Fruit fly (Drosophila melanogaster) whole organism, embryonic: Measurements from ENCODE around the gene CG6602.
A peak's percentile ranks its signal among the peaks of the same experiment; 100 is the strongest.

Experiments
- Atf-2 ChIP-seq: fragments of 200-800 bp; sonication (Bioruptor generic); optimal IDR thresholded peaks from 2 replicates; lab custom pipeline; 2016; ENCODE audit warnings: missing biosample characterization, missing genetic modification characterization
- Atf6 ChIP-seq: fragments of 200-800 bp; sonication (Bioruptor generic); IDR thresholded peaks from 2 replicates; pipeline ENCODE4 v1.3.6; 2022; ENCODE audit warnings: missing biosample characterization, missing genetic modification characterization
- BEAF-32 ChIP-seq: fragments of 200-800 bp; sonication (Bioruptor generic); optimal IDR thresholded peaks from 3 replicates; lab custom pipeline; 2017; ENCODE audit warnings: missing biosample characterization, missing genetic modification characterization, mild to moderate bottlenecking, moderate library complexity, missing genetic modification reagents
- CG10209 ChIP-seq: fragments of 200-800 bp; sonication (Bioruptor generic); optimal IDR thresholded peaks from 3 replicates; lab custom pipeline; 2017; ENCODE audit warnings: missing biosample characterization, mild to moderate bottlenecking, missing genetic modification characterization, missing genetic modification reagents
- CG10321 ChIP-seq: fragments of 200-800 bp; sonication (Bioruptor generic); IDR thresholded peaks from 2 replicates; pipeline ENCODE4 v1.3.6; 2022; ENCODE audit warnings: missing biosample characterization, missing genetic modification characterization
- CG10565 ChIP-seq: fragments of 200-800 bp; sonication (Bioruptor generic); optimal IDR thresholded peaks from 3 replicates; lab custom pipeline; 2016; ENCODE audit warnings: missing biosample characterization, mild to moderate bottlenecking, missing genetic modification characterization
- CG11247 ChIP-seq: fragments of 200-800 bp; sonication (Bioruptor generic); IDR thresholded peaks from 2 replicates; pipeline ENCODE4 v1.3.6; 2022; ENCODE audit warnings: missing biosample characterization, missing genetic modification characterization
- CG12769 ChIP-seq: fragments of 200-800 bp; sonication (Bioruptor generic); optimal IDR thresholded peaks from 2 replicates; lab custom pipeline; 2019; ENCODE audit warnings: missing biosample characterization, mild to moderate bottlenecking, missing genetic modification characterization, moderate library complexity
- CG13424 ChIP-seq: fragments of 200-800 bp; sonication (Bioruptor generic); optimal IDR thresholded peaks from 2 replicates; lab custom pipeline; 2019; ENCODE audit warnings: missing biosample characterization, mild to moderate bottlenecking, missing genetic modification characterization, moderate library complexity
- CG13894 ChIP-seq: fragments of 200-800 bp; sonication (Bioruptor generic); optimal IDR thresholded peaks from 3 replicates; lab custom pipeline; 2018; ENCODE audit warnings: missing biosample characterization, mild to moderate bottlenecking, missing genetic modification characterization, moderate library complexity
- CG30431 ChIP-seq: fragments of 200-800 bp; sonication (Bioruptor generic); optimal IDR thresholded peaks from 2 replicates; lab custom pipeline; 2017; ENCODE audit warnings: missing biosample characterization, missing genetic modification characterization
- CG34376 ChIP-seq: fragments of 200-800 bp; sonication (Bioruptor generic); optimal IDR thresholded peaks from 2 replicates; lab custom pipeline; 2018; ENCODE audit warnings: missing biosample characterization, mild to moderate bottlenecking, missing genetic modification characterization
- CG4854 ChIP-seq: fragments of 200-800 bp; sonication (Bioruptor generic); optimal IDR thresholded peaks from 2 replicates; lab custom pipeline; 2016; ENCODE audit warnings: missing biosample characterization, missing genetic modification characterization, inconsistent platforms
- CG6813 ChIP-seq: fragments of 200-800 bp; sonication (Bioruptor generic); optimal IDR thresholded peaks from 2 replicates; lab custom pipeline; 2017; ENCODE audit warnings: missing biosample characterization, missing genetic modification characterization, mild to moderate bottlenecking, moderate library complexity, missing genetic modification reagents
- CG7357 ChIP-seq: fragments of 200-800 bp; sonication (Bioruptor generic); IDR thresholded peaks from 3 replicates; pipeline ENCODE4 v1.3.6; 2022; ENCODE audit warnings: missing biosample characterization, missing genetic modification characterization
- CG7745 ChIP-seq: fragments of 200-800 bp; sonication (Bioruptor generic); optimal IDR thresholded peaks from 2 replicates; lab custom pipeline; 2018; ENCODE audit warnings: missing biosample characterization, mild to moderate bottlenecking, missing genetic modification characterization, moderate library complexity
- CG7928 ChIP-seq: fragments of 200-800 bp; sonication (Bioruptor generic); optimal IDR thresholded peaks from 2 replicates; lab custom pipeline; 2017; ENCODE audit warnings: missing biosample characterization, mild to moderate bottlenecking, missing genetic modification characterization
- CHES-1-like ChIP-seq: fragments of 200-800 bp; sonication (Bioruptor generic); optimal IDR thresholded peaks from 2 replicates; lab custom pipeline; 2016; ENCODE audit warnings: missing biosample characterization, missing genetic modification characterization
- Camta ChIP-seq: fragments of 200-800 bp; sonication (Bioruptor generic); optimal IDR thresholded peaks from 2 replicates; lab custom pipeline; 2016; ENCODE audit warnings: missing biosample characterization, missing genetic modification characterization
- Eip74EF ChIP-seq, 2 experiments: fragments of 200-800 bp in 1 of 2; fragments of >200 bp in 1 of 2; sonication (Bioruptor generic) in 1 of 2; optimal IDR thresholded peaks; 2 replicates each; lab custom pipeline; 2017 to 2019; ENCODE audit warnings: missing biosample characterization in 2 of 2, missing genetic modification characterization in 2 of 2, mild to moderate bottlenecking in 1 of 2, moderate library complexity in 1 of 2
- Gsc ChIP-seq: fragments of 200-800 bp; sonication (Bioruptor generic); IDR thresholded peaks from 2 replicates; pipeline ENCODE4 v1.3.6; 2022; ENCODE audit warnings: missing biosample characterization, missing genetic modification characterization
- HLH3B ChIP-seq: fragments of 200-800 bp; sonication (Bioruptor generic); IDR thresholded peaks from 2 replicates; pipeline ENCODE4 v1.3.6; 2022; ENCODE audit warnings: missing biosample characterization, missing genetic modification characterization
- Hr51 ChIP-seq, 2 experiments: fragments of 200-800 bp; sonication (Bioruptor generic); optimal IDR thresholded peaks; 2 replicates in 1 of 2; 3 replicates in 1 of 2; lab custom pipeline; 2016 to 2018; ENCODE audit warnings: missing biosample characterization in 2 of 2, missing genetic modification characterization in 2 of 2, mild to moderate bottlenecking in 1 of 2, moderate library complexity in 1 of 2
- MESR4 ChIP-seq: fragments of 200-800 bp; sonication (Bioruptor generic); optimal IDR thresholded peaks from 2 replicates; lab custom pipeline; 2018; ENCODE audit warnings: missing biosample characterization, mild to moderate bottlenecking, missing genetic modification characterization, moderate library complexity
- Myb ChIP-seq: fragments of 200-800 bp; sonication (Bioruptor generic); optimal IDR thresholded peaks from 2 replicates; lab custom pipeline; 2016; ENCODE audit warnings: missing biosample characterization, missing genetic modification characterization
- NC2β ChIP-seq: fragments of 200-800 bp; sonication (Bioruptor generic); optimal IDR thresholded peaks from 2 replicates; lab custom pipeline; 2016; ENCODE audit warnings: missing biosample characterization, missing genetic modification characterization
- Scr ChIP-seq: fragments of 200-800 bp; sonication (Bioruptor generic); IDR thresholded peaks from 2 replicates; pipeline ENCODE4 v1.3.6; 2022; ENCODE audit warnings: missing biosample characterization, missing genetic modification characterization; ENCODE audit not compliant: partially characterized antibody
- Sox100B ChIP-seq: fragments of 200-800 bp; sonication (Bioruptor generic); optimal IDR thresholded peaks from 3 replicates; lab custom pipeline; 2018; ENCODE audit warnings: missing biosample characterization, mild to moderate bottlenecking, missing genetic modification characterization
- Spps ChIP-seq: fragments of 200-800 bp; sonication (Bioruptor generic); optimal IDR thresholded peaks from 2 replicates; lab custom pipeline; 2018; ENCODE audit warnings: missing biosample characterization, mild to moderate bottlenecking, missing genetic modification characterization
- Usf ChIP-seq: fragments of 200-800 bp; sonication (Bioruptor generic); optimal IDR thresholded peaks from 2 replicates; lab custom pipeline; 2017; ENCODE audit warnings: missing genotype, missing biosample characterization, missing genetic modification characterization
- ab ChIP-seq: fragments of 200-800 bp; sonication (Bioruptor generic); optimal IDR thresholded peaks from 2 replicates; lab custom pipeline; 2016; ENCODE audit warnings: missing biosample characterization, missing genetic modification characterization
- abd-A ChIP-seq: fragments of 200-800 bp; sonication (Bioruptor generic); optimal IDR thresholded peaks from 3 replicates; lab custom pipeline; 2019; ENCODE audit warnings: missing biosample characterization, mild to moderate bottlenecking, missing genetic modification characterization, moderate library complexity
- chinmo ChIP-seq: fragments of 200-800 bp; sonication (Bioruptor generic); IDR thresholded peaks from 4 replicates; pipeline ENCODE4 v1.3.6; 2022; ENCODE audit warnings: missing biosample characterization, missing genetic modification characterization; ENCODE audit not compliant: partially characterized antibody
- chn ChIP-seq: fragments of 200-800 bp; sonication (Bioruptor generic); optimal IDR thresholded peaks from 2 replicates; lab custom pipeline; 2016; ENCODE audit warnings: missing biosample characterization, missing genetic modification characterization
- croc ChIP-seq: fragments of 200-800 bp; sonication (Bioruptor generic); conservative IDR thresholded peaks from 3 replicates; pipeline ENCODE4 v1.3.6; 2022; ENCODE audit warnings: missing biosample characterization, missing genetic modification characterization
- gt ChIP-seq: fragments of 200-800 bp; sonication (Bioruptor generic); IDR thresholded peaks from 2 replicates; pipeline ENCODE4 v1.3.6; 2022; ENCODE audit warnings: missing biosample characterization, missing genetic modification characterization
- ham ChIP-seq: fragments of 200-800 bp; sonication (Bioruptor generic); IDR thresholded peaks from 2 replicates; pipeline ENCODE4 v1.3.6; 2022; ENCODE audit warnings: missing biosample characterization, missing genetic modification characterization
- kah ChIP-seq: fragments of 200-800 bp; sonication (Bioruptor generic); optimal IDR thresholded peaks from 2 replicates; lab custom pipeline; 2018; ENCODE audit warnings: missing biosample characterization, mild to moderate bottlenecking, missing genetic modification characterization
- lov ChIP-seq, 2 experiments: fragments of 200-800 bp in 1 of 2; fragments of >200 bp in 1 of 2; sonication (Bioruptor generic) in 1 of 2; IDR thresholded peaks in 1 of 2; optimal IDR thresholded peaks in 1 of 2; 2 replicates in 1 of 2; 3 replicates in 1 of 2; pipeline versions ENCODE4 v1.3.6 to Lab custom; 2017 to 2022; ENCODE audit warnings: missing biosample characterization in 1 of 2, missing genetic modification characterization in 1 of 2
- nom ChIP-seq: fragments of 200-800 bp; sonication (Bioruptor generic); optimal IDR thresholded peaks from 2 replicates; lab custom pipeline; 2017; ENCODE audit warnings: missing biosample characterization, missing genetic modification characterization, mild to moderate bottlenecking, moderate library complexity, missing genetic modification reagents
- odd ChIP-seq: fragments of 200-800 bp; sonication (Bioruptor generic); optimal IDR thresholded peaks from 2 replicates; lab custom pipeline; 2017; ENCODE audit warnings: missing biosample characterization, mild to moderate bottlenecking, missing genetic modification characterization
- pnt ChIP-seq: fragments of 200-800 bp; sonication (Bioruptor generic); optimal IDR thresholded peaks from 3 replicates; lab custom pipeline; 2016; ENCODE audit warnings: missing biosample characterization, missing genetic modification characterization
- ranshi ChIP-seq: fragments of 200-800 bp; sonication (Bioruptor generic); IDR thresholded peaks from 2 replicates; pipeline ENCODE4 v1.3.6; 2022; ENCODE audit warnings: missing biosample characterization, missing genetic modification characterization
- sima ChIP-seq: fragments of 200-800 bp; sonication (Bioruptor generic); optimal IDR thresholded peaks from 2 replicates; lab custom pipeline; 2016; ENCODE audit warnings: missing biosample characterization, missing genetic modification characterization
- slbo ChIP-seq: fragments of 200-800 bp; sonication (Bioruptor generic); IDR thresholded peaks from 2 replicates; pipeline ENCODE4 v1.3.6; 2022; ENCODE audit warnings: missing biosample characterization, missing genetic modification characterization
- ssp ChIP-seq: fragments of 200-800 bp; sonication (Bioruptor generic); IDR thresholded peaks from 2 replicates; pipeline ENCODE4 v1.3.6; 2022; ENCODE audit warnings: missing biosample characterization, missing genetic modification characterization
- sug ChIP-seq: fragments of 200-800 bp; optimal IDR thresholded peaks from 2 replicates; lab custom pipeline; 2019; ENCODE audit warnings: missing biosample characterization, mild to moderate bottlenecking, missing genetic modification characterization, moderate library complexity
- tap ChIP-seq: fragments of 200-800 bp; optimal IDR thresholded peaks from 3 replicates; lab custom pipeline; 2019; ENCODE audit warnings: missing biosample characterization, mild to moderate bottlenecking, missing genetic modification characterization, moderate library complexity

CG6602 gene

DNA sequence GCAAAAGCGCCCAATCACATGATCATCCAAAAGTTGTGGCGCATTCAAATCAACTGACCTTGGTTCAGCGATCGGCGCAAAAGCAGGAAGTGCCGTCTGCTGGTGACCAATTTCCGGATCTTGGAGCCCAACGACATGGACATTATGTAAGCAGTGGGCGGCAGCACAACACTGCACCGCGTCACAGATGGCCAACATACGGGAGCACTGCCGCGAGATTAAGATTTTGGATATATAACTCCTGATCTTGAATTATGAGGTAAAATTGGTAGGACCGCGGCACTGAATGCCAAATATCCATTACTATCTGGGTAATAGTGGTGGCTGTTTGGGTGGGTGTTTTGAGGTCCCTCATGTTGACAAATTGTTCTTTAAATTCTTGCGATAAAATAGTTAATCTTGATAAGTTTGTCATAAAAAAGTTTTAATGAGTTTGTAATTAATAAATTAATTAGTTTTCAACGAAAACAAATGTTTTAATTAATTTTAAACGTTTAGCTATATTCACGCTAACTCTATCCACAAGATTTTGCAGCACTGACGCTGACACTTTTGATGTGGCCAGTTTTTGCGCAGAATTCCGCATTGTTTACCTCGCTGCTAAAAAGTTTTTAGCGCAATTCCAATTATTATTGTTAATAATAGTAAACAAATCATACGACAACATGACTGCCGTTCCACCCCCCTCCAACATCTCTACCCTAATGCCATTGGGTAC, 3.2 kb downstream of the CG6602 start, which contains the start of the genes CG13295 and CG6610 (continued):
- TF ChIP-seq tap (tag; lab: Kevin White, UChicago) (no peak), sug (tag; lab: Kevin White, UChicago) (peak; percentile 79), kah (GFP tag; lab: Kevin White, UChicago) (peak; percentile 5), Atf6 (GFP tag; lab: Robert Waterston, UW) (peak; percentile 35; the same call in 1 of the 2 replicates), nom (GFP tag; lab: Kevin White, UChicago) (peak; percentile 2), ranshi (GFP tag; lab: Robert Waterston, UW) (peak; percentile 33; the same call in 1 of the 2 replicates), sima (GFP tag; lab: Kevin White, UChicago) (no peak), CG11247 (0 out of 2 replicates have a peak, but pooled peaks have one; percentile 5), Hr51 (GFP tag; optimal IDR thresholded peaks at IDR 0.05; lab: Kevin White, UChicago) (peak; percentile 59 to 68), CG7928 (no peak), CG30431 (peak; percentile 5), chn (GFP tag; lab: Kevin White, UChicago) (peak; percentile 43), CG34376 (GFP tag; lab: Kevin White, UChicago) (peak; percentile 69), CG12769 (tag; lab: Kevin White, UChicago) (no peak), Gsc (no peak), odd (GFP tag; lab: Kevin White, UChicago) (peak; percentile 1), CG6813 (no peak), HLH3B (GFP tag; lab: Robert Waterston, UW) (peak; percentile 27; the same call in 1 of the 2 replicates), CG10321 (GFP tag; lab: Robert Waterston, UW) (no peak), CG7357 (GFP tag; lab: Robert Waterston, UW) (0 out of 3 replicates have a peak, but pooled peaks have one; percentile 29), Sox100B (GFP tag; lab: Kevin White, UChicago) (no peak), NC2β (GFP tag; lab: Kevin White, UChicago) (no peak), MESR4 (GFP tag; lab: Kevin White, UChicago) (peak; percentile 79), CG13894 (tag; lab: Kevin White, UChicago) (peak; percentile 62), Myb (GFP tag; lab: Kevin White, UChicago) (no peak), CG10565 (GFP tag; lab: Kevin White, UChicago) (no peak), Spps (tag; lab: Kevin White, UChicago) (peak; percentile 1), croc (GFP tag; lab: Robert Waterston, UW) (peak; percentile 48; the same call in 2 of the 3 replicates), pnt (peak; percentile 7), lov (optimal IDR thresholded peaks at IDR 0.05; lab: Kevin White, UChicago) (no peak), lov (GFP tag; IDR thresholded peaks at IDR 0.05; lab: Robert Waterston, UW) (no peak), ham (GFP tag; lab: Robert Waterston, UW) (no peak), CG13424 (tag; lab: Kevin White, UChicago) (peak; percentile 73), BEAF-32 (GFP tag; lab: Kevin White, UChicago) (peak; percentile 38), gt (GFP tag; lab: Robert Waterston, UW) (no peak), Usf (GFP tag; lab: Kevin White, UChicago) (peak; percentile 31), chinmo (GFP tag; lab: Robert Waterston, UW) (0 out of 4 replicates have a peak, but pooled peaks have one; percentile 13), Eip74EF (GFP tag; optimal IDR thresholded peaks at IDR 0.05; lab: Kevin White, UChicago) (peak in 1 of 2 experiments; percentile 84), CG4854 (peak; percentile 16), Camta (GFP tag; lab: Kevin White, UChicago) (peak; percentile 30), ssp (GFP tag; lab: Robert Waterston, UW) (peak; percentile 36), CG10209 (GFP tag; lab: Kevin White, UChicago) (peak; percentile 30), ab (GFP tag; lab: Kevin White, UChicago) (no peak), abd-A (tag; lab: Kevin White, UChicago) (no peak), CHES-1-like (peak; percentile 26), slbo (peak; percentile 70), Atf-2 (no peak), Scr (no peak; the same call in 1 of the 2 replicates), CG7745 (tag; lab: Kevin White, UChicago) (no peak)
